Worm (Caenorhabditis elegans): ENCODE results near the gene srr-7.

Gene srr-7

DNA sequence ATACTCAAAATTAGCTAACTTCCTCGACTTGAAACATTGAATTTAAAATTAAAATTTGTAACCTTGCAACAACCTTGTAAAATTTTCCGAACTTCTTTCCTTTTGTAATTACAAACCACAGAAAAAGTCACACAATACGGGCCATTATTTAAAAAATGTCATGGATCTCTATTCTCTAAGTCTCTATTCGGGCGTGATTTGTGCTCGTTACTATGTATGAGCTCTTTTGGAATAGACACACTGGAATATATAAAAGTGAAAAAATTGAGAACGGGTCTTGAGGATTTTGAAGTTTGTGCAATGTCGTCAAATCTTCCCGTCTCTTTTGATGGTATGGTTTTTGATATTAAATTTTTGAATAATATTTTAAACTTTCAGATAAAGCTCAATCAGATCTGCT, at the start of gene srr-7:
Gene srr-7, plus strand, starts transcription at position 301 of the 400 bp plus-strand sequence.
- TF ChIP-seq skn-1 (tag; optimal IDR thresholded peaks at IDR 0.05) (no peak), fkh-10 (GFP tag; optimal IDR thresholded peaks at IDR 0.05) (no peak), nhr-102 (tag; optimal IDR thresholded peaks at IDR 0.05) (no peak), jun-1 (tag; optimal IDR thresholded peaks at IDR 0.05) (no peak), ceh-32 (tag; optimal IDR thresholded peaks at IDR 0.05; ENCODE audit: poor library complexity) (no peak), ceh-82 (tag; optimal IDR thresholded peaks at IDR 0.05) (no peak), zfp-2 (tag; optimal IDR thresholded peaks at IDR 0.05) (no peak), tag-97 (GFP tag; IDR thresholded peaks at IDR 0.05) (no peak), lim-7 (GFP tag; IDR thresholded peaks at IDR 0.05) (no peak), aly-2 (tag; optimal IDR thresholded peaks at IDR 0.05) (no peak), spr-3 (GFP tag; optimal IDR thresholded peaks at IDR 0.05) (no peak), daf-16 (GFP tag; optimal IDR thresholded peaks at IDR 0.05) (no peak), daf-16 (tag; optimal IDR thresholded peaks at IDR 0.05) (no peak), dmd-8 (GFP tag; IDR thresholded peaks at IDR 0.05) (no peak), lin-1 (GFP tag; IDR thresholded peaks at IDR 0.05) (no peak), saeg-2 (GFP tag; IDR thresholded peaks at IDR 0.05) (no peak), snpc-4 (tag; optimal IDR thresholded peaks at IDR 0.05) (no peak), mdl-1 (tag; optimal IDR thresholded peaks at IDR 0.05) (no peak)

DNA sequence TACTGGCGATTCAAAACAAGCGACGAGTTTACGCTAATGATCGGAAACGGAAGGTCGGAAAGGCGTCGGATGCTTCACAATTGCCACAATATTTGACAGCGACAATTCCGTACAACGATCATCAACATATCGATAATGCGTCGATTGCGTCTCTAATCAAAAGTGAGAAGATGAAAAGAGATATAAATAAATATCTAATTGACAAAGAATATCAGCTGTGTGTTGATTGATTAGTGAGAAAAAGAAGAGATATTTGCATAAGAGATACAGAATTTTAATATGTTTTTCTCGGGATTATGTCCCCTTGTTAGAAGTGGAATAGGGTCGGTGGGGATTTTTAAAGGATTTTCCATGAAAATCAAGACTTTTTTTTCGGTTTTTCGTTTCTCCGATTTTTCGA, 49.5 kb upstream of the srr-7 start:
- TF ChIP-seq mes-2 (tag; optimal IDR thresholded peaks at IDR 0.05; ENCODE audit: poor library complexity, severe bottlenecking), result no peak
- TF ChIP-seq rbr-2 (tag; optimal IDR thresholded peaks at IDR 0.05), result no peak
- TF ChIP-seq nhr-111 (GFP tag; optimal IDR thresholded peaks at IDR 0.05), result no peak
- no peak for TF ChIP-seq cey-2 (tag; optimal IDR thresholded peaks at IDR 0.05; ENCODE audit: borderline replicate concordance, insufficient read depth)
- no peak for TF ChIP-seq vab-7 (GFP tag; IDR thresholded peaks at IDR 0.05)
- TF ChIP-seq dve-1 (tag; optimal IDR thresholded peaks at IDR 0.05; ENCODE audit: insufficient read depth), result no peak
- TF ChIP-seq daf-12 (tag; optimal IDR thresholded peaks at IDR 0.05), result no peak
- no peak for TF ChIP-seq daf-16 (GFP tag; optimal IDR thresholded peaks at IDR 0.05)
- no peak for TF ChIP-seq daf-16 (tag; optimal IDR thresholded peaks at IDR 0.05)
- no peak for TF ChIP-seq lim-7 (GFP tag; IDR thresholded peaks at IDR 0.05)
- no peak for TF ChIP-seq ZK546.5 (tag; optimal IDR thresholded peaks at IDR 0.05)
- no peak for TF ChIP-seq jun-1 (tag; optimal IDR thresholded peaks at IDR 0.05)
- TF ChIP-seq lin-38 (GFP tag; IDR thresholded peaks at IDR 0.05), result no peak
- TF ChIP-seq nhr-6 (tag; optimal IDR thresholded peaks at IDR 0.05), result no peak
- no peak for TF ChIP-seq hlh-11 (tag; optimal IDR thresholded peaks at IDR 0.05)
- TF ChIP-seq pqm-1 (tag; optimal IDR thresholded peaks at IDR 0.05), result no peak
- TF ChIP-seq madf-5 (GFP tag; IDR thresholded peaks at IDR 0.05), result no peak

DNA sequence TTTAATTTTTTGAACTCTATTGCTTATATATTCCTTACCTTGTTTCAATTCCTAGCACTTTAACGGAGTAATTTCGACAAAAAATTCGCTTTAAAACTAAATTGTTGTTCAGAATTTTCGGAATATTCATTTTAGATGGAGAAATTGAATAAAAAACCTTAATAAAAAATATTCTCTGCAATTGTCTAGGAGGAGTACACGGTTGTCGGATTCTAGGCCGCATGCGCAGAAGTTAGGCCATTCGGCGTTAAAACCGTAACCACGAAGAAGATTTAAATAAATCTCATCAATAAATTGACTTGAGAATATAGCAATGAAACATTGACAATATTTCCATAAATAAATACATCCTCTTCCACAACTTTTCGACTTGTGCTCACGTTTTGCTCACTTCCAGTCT, 45.8 kb upstream of the srr-7 start, which contains the start of the genes C01G10.10 and C01G10.9:
Gene C01G10.10, minus strand, starts transcription at position 151 of the 400 bp plus-strand sequence.
Gene C01G10.9, plus strand, starts transcription at position 240 of the 400 bp plus-strand sequence.
- peak; percentile 63 for TF ChIP-seq dpl-1 (GFP tag; optimal IDR thresholded peaks at IDR 0.05)
- TF ChIP-seq mxl-3 (GFP tag; optimal IDR thresholded peaks at IDR 0.05), result no peak
- TF ChIP-seq F26F4.8 (GFP tag; conservative IDR thresholded peaks at IDR 0.05), result no peak
- peak in 1 of 2 experiments; percentile 7 for TF ChIP-seq daf-16 (GFP tag; optimal IDR thresholded peaks at IDR 0.05)
- TF ChIP-seq daf-16 (tag; optimal IDR thresholded peaks at IDR 0.05), result peak; percentile 19
- peak in 1 of 2 experiments; percentile 80 for TF ChIP-seq lsy-2 (tag; optimal IDR thresholded peaks at IDR 0.05)
- peak; percentile 8 for TF ChIP-seq nhr-102 (tag; optimal IDR thresholded peaks at IDR 0.05)
- TF ChIP-seq unc-130 (GFP tag; optimal IDR thresholded peaks at IDR 0.05), result peak; percentile 89
- TF ChIP-seq hlh-30 (tag; optimal IDR thresholded peaks at IDR 0.05; ENCODE audit: insufficient read depth), result peak; percentile 3
- TF ChIP-seq Y105C5A.15 (GFP tag; IDR thresholded peaks at IDR 0.05), result no peak
- peak; percentile 98 for TF ChIP-seq mes-2 (tag; optimal IDR thresholded peaks at IDR 0.05; ENCODE audit: poor library complexity, severe bottlenecking)
- TF ChIP-seq spr-1 (tag; optimal IDR thresholded peaks at IDR 0.05), result peak; percentile 31
- TF ChIP-seq dmd-9 (GFP tag; IDR thresholded peaks at IDR 0.05), result peak; percentile 58; the same call in 1 of the 2 replicates
- TF ChIP-seq nhr-48 (tag; optimal IDR thresholded peaks at IDR 0.05), result peak; percentile 1
- no peak for TF ChIP-seq pqm-1 (tag; optimal IDR thresholded peaks at IDR 0.05)
- TF ChIP-seq Y48G9A.11 (GFP tag; IDR thresholded peaks at IDR 0.05), result no peak
- TF ChIP-seq hif-1 (tag; optimal IDR thresholded peaks at IDR 0.05), result peak in 1 of 2 experiments; percentile 80
- peak; percentile 71 for TF ChIP-seq duxl-1 (tag; optimal IDR thresholded peaks at IDR 0.05; ENCODE audit: poor library complexity)
- TF ChIP-seq F49E8.2 (tag; optimal IDR thresholded peaks at IDR 0.05; ENCODE audit: borderline replicate concordance), result peak; percentile 1
- no peak for TF ChIP-seq ceh-82 (tag; optimal IDR thresholded peaks at IDR 0.05)
- TF ChIP-seq lin-38 (GFP tag; IDR thresholded peaks at IDR 0.05), result peak; percentile 74
- TF ChIP-seq ZK337.2 (GFP tag; IDR thresholded peaks at IDR 0.05), result 0 out of 2 replicates have a peak, but pooled peaks have one; percentile 69
- 0 out of 2 replicates have a peak, but pooled peaks have one; percentile 24 for TF ChIP-seq madf-9 (GFP tag; conservative IDR thresholded peaks at IDR 0.05)

All from whole organism, L4 larva.